Fruit fly (Drosophila melanogaster) whole organism, embryonic: Measurements from ENCODE around the gene TTLL1A.

Experiments
- Bteb2 ChIP-seq: fragments of 200-800 bp; sonication (Bioruptor generic); optimal IDR thresholded peaks from 2 replicates; lab custom pipeline; 2016; ENCODE audit warnings: missing biosample characterization, missing genetic modification characterization
- CG12236 ChIP-seq: fragments of 200-800 bp; sonication (Bioruptor generic); optimal IDR thresholded peaks from 2 replicates; lab custom pipeline; 2016; ENCODE audit warnings: missing biosample characterization, missing genetic modification characterization
- CG16813 ChIP-seq: fragments of 200-800 bp; sonication (Bioruptor generic); IDR thresholded peaks from 3 replicates; pipeline ENCODE4 v1.3.6; 2022; ENCODE audit warnings: missing biosample characterization, missing genetic modification characterization; ENCODE audit not compliant: partially characterized antibody
- CG17328 ChIP-seq: fragments of 200-800 bp; sonication (Bioruptor generic); IDR thresholded peaks from 2 replicates; pipeline ENCODE4 v1.3.6; 2022; ENCODE audit warnings: missing biosample characterization, missing genetic modification characterization
- CG7271 ChIP-seq: fragments of 200-800 bp; sonication (Bioruptor generic); optimal IDR thresholded peaks from 2 replicates; lab custom pipeline; 2018; ENCODE audit warnings: missing biosample characterization, mild to moderate bottlenecking, missing genetic modification characterization, moderate library complexity
- MTF-1 ChIP-seq: fragments of 200-800 bp; sonication (Bioruptor generic); optimal IDR thresholded peaks from 2 replicates; lab custom pipeline; 2018; ENCODE audit warnings: missing biosample characterization, mild to moderate bottlenecking, missing genetic modification characterization, borderline replicate concordance
- Scr ChIP-seq: fragments of 200-800 bp; sonication (Bioruptor generic); IDR thresholded peaks from 2 replicates; pipeline ENCODE4 v1.3.6; 2022; ENCODE audit warnings: missing biosample characterization, missing genetic modification characterization; ENCODE audit not compliant: partially characterized antibody
- Sry-δ ChIP-seq: fragments of 200-800 bp; sonication (Bioruptor generic); optimal IDR thresholded peaks from 2 replicates; lab custom pipeline; 2016; ENCODE audit warnings: missing biosample characterization, missing genetic modification characterization
- bbx ChIP-seq: fragments of 200-800 bp; sonication (Bioruptor generic); IDR thresholded peaks from 2 replicates; pipeline ENCODE4 v1.3.6; 2022; ENCODE audit warnings: missing biosample characterization, missing genetic modification characterization; ENCODE audit not compliant: partially characterized antibody
- ken ChIP-seq: fragments of 200-800 bp; sonication (Bioruptor generic); IDR thresholded peaks from 3 replicates; pipeline ENCODE4 v1.3.6; 2022; ENCODE audit warnings: missing biosample characterization, missing genetic modification characterization
- kni ChIP-seq: fragments of 200-800 bp; sonication (Bioruptor generic); optimal IDR thresholded peaks from 3 replicates; lab custom pipeline; 2017; ENCODE audit warnings: mild to moderate bottlenecking, missing biosample characterization, missing genetic modification reagents, missing genetic modification characterization

dm6 chrX:17236468-17236867 is 34.1 kb upstream of the TTLL1A start:
- no peak for TF ChIP-seq kni (GFP tag; lab: Kevin White, UChicago)
- no peak for TF ChIP-seq Scr (GFP tag; lab: Robert Waterston, UW)
- TF ChIP-seq CG16813 (GFP tag; lab: Robert Waterston, UW), result no peak
- no peak for TF ChIP-seq ken (GFP tag; lab: Robert Waterston, UW)
- TF ChIP-seq Bteb2 (GFP tag; lab: Kevin White, UChicago), result no peak
- no peak for TF ChIP-seq CG12236 (GFP tag; lab: Kevin White, UChicago)
- no peak for TF ChIP-seq bbx (GFP tag; lab: Robert Waterston, UW)
- TF ChIP-seq CG7271 (tag; lab: Kevin White, UChicago), result no peak
- no peak for TF ChIP-seq Sry-δ (GFP tag; lab: Kevin White, UChicago)
- no peak for TF ChIP-seq CG17328 (GFP tag; lab: Robert Waterston, UW)
- no peak for TF ChIP-seq MTF-1 (GFP tag; lab: Kevin White, UChicago)
